Worm (Caenorhabditis elegans): ENCODE data around the gene ptr-6.

DNA sequence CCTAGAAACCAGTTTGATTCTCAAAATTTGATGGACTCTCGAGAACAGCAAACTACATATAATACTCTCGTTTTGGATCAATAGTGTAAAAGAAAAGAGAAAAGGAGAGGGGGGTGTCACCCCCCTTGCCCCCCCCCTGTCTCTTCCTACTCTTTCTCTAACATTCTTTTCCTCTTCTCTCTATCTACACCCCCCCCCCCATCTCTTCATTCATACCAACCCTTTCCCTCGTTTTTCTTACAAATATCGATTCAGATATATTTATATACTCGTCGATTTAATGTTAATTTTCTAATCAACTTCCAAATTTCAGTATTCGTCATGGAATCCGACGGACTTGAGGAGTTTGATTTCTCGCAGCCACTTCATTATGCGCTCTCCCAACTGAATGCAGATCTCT is 15.5 kb downstream of the ptr-6 start, which contains the start of gene EGAP2.1:
- TF ChIP-seq dao-5 (tag; optimal IDR thresholded peaks at IDR 0.05) (no peak), W03F9.2 (tag; optimal IDR thresholded peaks at IDR 0.05) (no peak)

Measured in whole organism, L4/young adult.